Worm (Caenorhabditis elegans) whole organism, late embryonic: ENCODE data around the gene nhr-128.

Source experiments
- ama-1 ChIP-seq: fragments of 150-350 bp; optimal IDR thresholded peaks from 2 replicates; lab custom pipeline; 2014
- ceh-48 ChIP-seq: sonication (generic microtip); optimal IDR thresholded peaks from 2 replicates; lab custom pipeline; 2016; ENCODE audit warnings: missing genetic modification characterization, inconsistent platforms, missing compliant biosample characterization
- hlh-8 ChIP-seq: sonication (generic microtip); optimal IDR thresholded peaks from 2 replicates; lab custom pipeline; 2016; ENCODE audit warnings: missing genotype, missing genetic modification characterization, missing compliant biosample characterization
- lim-6 ChIP-seq: sonication (generic microtip); optimal IDR thresholded peaks from 2 replicates; lab custom pipeline; 2016; ENCODE audit warnings: missing genetic modification characterization, missing compliant biosample characterization
- npax-4 ChIP-seq: sonication (generic microtip); optimal IDR thresholded peaks from 2 replicates; lab custom pipeline; 2016; ENCODE audit warnings: missing genetic modification characterization, missing compliant biosample characterization
- odd-2 ChIP-seq: sonication (generic microtip); optimal IDR thresholded peaks from 2 replicates; lab custom pipeline; 2017; ENCODE audit warnings: antibody characterized with exemption, mild to moderate bottlenecking, missing genetic modification characterization, missing compliant biosample characterization
- pha-4 ChIP-seq: fragments of 150-350 bp; optimal IDR thresholded peaks from 2 replicates; lab custom pipeline; 2018; ENCODE audit warnings: missing biosample characterization, missing genetic modification reagents, missing genetic modification characterization
- sox-4 ChIP-seq: sonication (generic microtip); optimal IDR thresholded peaks from 2 replicates; lab custom pipeline; 2017; ENCODE audit warnings: mild to moderate bottlenecking, missing genetic modification characterization, inconsistent platforms, missing compliant biosample characterization
- unc-86 ChIP-seq: sonication (generic microtip); optimal IDR thresholded peaks from 2 replicates; lab custom pipeline; 2016; ENCODE audit warnings: missing genetic modification characterization, missing compliant biosample characterization

ce11 chrV:2244751-2245150 is 22.9 kb downstream of the nhr-128 start, which contains the start of gene cyp-33C5:
- TF ChIP-seq pha-4 (tag; lab: Kevin White, UChicago) (no peak), sox-4 (tag; lab: Kevin White, UChicago) (no peak), npax-4 (tag; lab: Kevin White, UChicago) (no peak), odd-2 (no peak), hlh-8 (tag; lab: Kevin White, UChicago) (no peak), unc-86 (tag; lab: Kevin White, UChicago) (no peak), ama-1 (lab: Kevin White, UChicago) (no peak), ceh-48 (tag; lab: Kevin White, UChicago) (no peak), lim-6 (tag; lab: Kevin White, UChicago) (no peak)
